Fruit fly (Drosophila melanogaster) whole organism, embryonic: ENCODE data around the gene NitFhit.
A peak's percentile ranks its signal among the peaks of the same experiment; 100 is the strongest.

Source experiments
- Abd-B ChIP-seq: fragments of 200-800 bp; sonication (Bioruptor generic); optimal IDR thresholded peaks from 2 replicates; lab custom pipeline; 2018; ENCODE audit warnings: missing biosample characterization, mild to moderate bottlenecking, missing genetic modification characterization, moderate library complexity
- Asciz ChIP-seq: fragments of 200-800 bp; sonication (Bioruptor generic); optimal IDR thresholded peaks from 2 replicates; lab custom pipeline; 2017; ENCODE audit warnings: missing biosample characterization, mild to moderate bottlenecking, missing genetic modification characterization, missing genetic modification reagents
- Awh ChIP-seq: fragments of 200-800 bp; sonication (Bioruptor generic); IDR thresholded peaks from 2 replicates; pipeline ENCODE4, ENCODE4 v1.3.6; 2022; ENCODE audit warnings: missing biosample characterization, missing genetic modification characterization
- CG12155 ChIP-seq: fragments of 200-800 bp; sonication (Bioruptor generic); optimal IDR thresholded peaks from 3 replicates; lab custom pipeline; 2016; ENCODE audit warnings: missing biosample characterization, missing genetic modification characterization
- CG1233 ChIP-seq: fragments of 200-800 bp; sonication (Bioruptor generic); optimal IDR thresholded peaks from 4 replicates; lab custom pipeline; 2018; ENCODE audit warnings: missing biosample characterization, mild to moderate bottlenecking, missing genetic modification characterization
- CG12769 ChIP-seq: fragments of 200-800 bp; sonication (Bioruptor generic); optimal IDR thresholded peaks from 2 replicates; lab custom pipeline; 2019; ENCODE audit warnings: missing biosample characterization, mild to moderate bottlenecking, missing genetic modification characterization, moderate library complexity
- CG17186 ChIP-seq: fragments of 200-800 bp; sonication (Bioruptor generic); optimal IDR thresholded peaks from 3 replicates; lab custom pipeline; 2017; ENCODE audit warnings: missing biosample characterization, missing genetic modification reagents, missing genetic modification characterization
- CG17385 ChIP-seq: fragments of 200-800 bp; sonication (Bioruptor generic); optimal IDR thresholded peaks from 3 replicates; lab custom pipeline; 2018; ENCODE audit warnings: missing biosample characterization, mild to moderate bottlenecking, missing genetic modification characterization
- CG17568 ChIP-seq: fragments of 200-800 bp; sonication (Bioruptor generic); optimal IDR thresholded peaks from 2 replicates; lab custom pipeline; 2018; ENCODE audit warnings: missing biosample characterization, mild to moderate bottlenecking, missing genetic modification characterization, moderate library complexity
- CG2129 ChIP-seq: fragments of 200-800 bp; sonication (Bioruptor generic); IDR thresholded peaks from 2 replicates; pipeline ENCODE4 v1.3.6; 2022; ENCODE audit warnings: missing biosample characterization, missing genetic modification characterization; ENCODE audit not compliant: partially characterized antibody
- CG2202 ChIP-seq: fragments of 200-800 bp; sonication (Bioruptor generic); optimal IDR thresholded peaks from 2 replicates; lab custom pipeline; 2018; ENCODE audit warnings: missing biosample characterization, mild to moderate bottlenecking, missing genetic modification characterization
- CG2712 ChIP-seq: fragments of 200-800 bp; optimal IDR thresholded peaks from 3 replicates; lab custom pipeline; 2019; ENCODE audit warnings: missing biosample characterization, mild to moderate bottlenecking, missing genetic modification characterization, moderate library complexity
- CG30020 ChIP-seq: fragments of 200-800 bp; optimal IDR thresholded peaks from 2 replicates; lab custom pipeline; 2019; ENCODE audit warnings: missing biosample characterization, mild to moderate bottlenecking, missing genetic modification characterization, moderate library complexity
- CG3995 ChIP-seq: fragments of 200-800 bp; sonication (Bioruptor generic); optimal IDR thresholded peaks from 3 replicates; lab custom pipeline; 2016; ENCODE audit warnings: missing biosample characterization, missing genetic modification characterization
- CG43689 ChIP-seq: fragments of 200-800 bp; sonication (Bioruptor generic); IDR thresholded peaks from 2 replicates; pipeline ENCODE4 v1.3.6; 2022; ENCODE audit warnings: missing biosample characterization, missing genetic modification characterization
- CG4424 ChIP-seq: fragments of 200-800 bp; sonication (Bioruptor generic); optimal IDR thresholded peaks from 3 replicates; lab custom pipeline; 2016; ENCODE audit warnings: missing biosample characterization, missing genetic modification characterization
- CG6683 ChIP-seq: fragments of 200-800 bp; sonication (Bioruptor generic); optimal IDR thresholded peaks from 2 replicates; lab custom pipeline; 2017; ENCODE audit warnings: missing biosample characterization, mild to moderate bottlenecking, missing genetic modification characterization, missing genetic modification reagents
- Chrac-16 ChIP-seq: fragments of 200-800 bp; sonication (Bioruptor generic); optimal IDR thresholded peaks from 3 replicates; lab custom pipeline; 2016; ENCODE audit warnings: missing biosample characterization, missing genetic modification characterization
- Ets97D ChIP-seq: fragments of 200-800 bp; sonication (Bioruptor generic); optimal IDR thresholded peaks from 3 replicates; lab custom pipeline; 2016; ENCODE audit warnings: missing biosample characterization, missing genetic modification characterization
- GATAe ChIP-seq: fragments of 200-800 bp; sonication (Bioruptor generic); conservative IDR thresholded peaks from 2 replicates; pipeline ENCODE4 v1.3.6; 2022; ENCODE audit warnings: missing biosample characterization, missing genetic modification characterization
- HHEX ChIP-seq: fragments of 200-800 bp; sonication (Bioruptor generic); optimal IDR thresholded peaks from 3 replicates; lab custom pipeline; 2017; ENCODE audit warnings: missing biosample characterization, mild to moderate bottlenecking, missing genetic modification characterization, missing genetic modification reagents
- HLHmδ ChIP-seq: fragments of 200-800 bp; sonication (Bioruptor generic); optimal IDR thresholded peaks from 2 replicates; lab custom pipeline; 2018; ENCODE audit warnings: missing biosample characterization, mild to moderate bottlenecking, missing genetic modification characterization, moderate library complexity
- HmgD ChIP-seq: fragments of 200-800 bp; sonication (Bioruptor generic); optimal IDR thresholded peaks from 3 replicates; lab custom pipeline; 2016; ENCODE audit warnings: missing biosample characterization, missing genetic modification characterization
- Hr39 ChIP-seq: fragments of >200 bp; optimal IDR thresholded peaks from 2 replicates; lab custom pipeline; 2017
- MTF-1 ChIP-seq: fragments of 200-800 bp; sonication (Bioruptor generic); optimal IDR thresholded peaks from 2 replicates; lab custom pipeline; 2018; ENCODE audit warnings: missing biosample characterization, mild to moderate bottlenecking, missing genetic modification characterization, borderline replicate concordance
- NC2α ChIP-seq: fragments of 200-800 bp; sonication (Bioruptor generic); optimal IDR thresholded peaks from 2 replicates; lab custom pipeline; 2016; ENCODE audit warnings: missing biosample characterization, missing genetic modification characterization
- Scr ChIP-seq: fragments of 200-800 bp; sonication (Bioruptor generic); IDR thresholded peaks from 2 replicates; pipeline ENCODE4 v1.3.6; 2022; ENCODE audit warnings: missing biosample characterization, missing genetic modification characterization; ENCODE audit not compliant: partially characterized antibody
- Spps ChIP-seq: fragments of 200-800 bp; sonication (Bioruptor generic); optimal IDR thresholded peaks from 2 replicates; lab custom pipeline; 2018; ENCODE audit warnings: missing biosample characterization, mild to moderate bottlenecking, missing genetic modification characterization
- al ChIP-seq: fragments of 200-800 bp; sonication (Bioruptor generic); IDR thresholded peaks from 2 replicates; pipeline ENCODE4 v1.3.6; 2022; ENCODE audit warnings: missing biosample characterization, missing genetic modification characterization
- bbx ChIP-seq: fragments of 200-800 bp; sonication (Bioruptor generic); IDR thresholded peaks from 2 replicates; pipeline ENCODE4 v1.3.6; 2022; ENCODE audit warnings: missing biosample characterization, missing genetic modification characterization; ENCODE audit not compliant: partially characterized antibody
- chn ChIP-seq: fragments of 200-800 bp; sonication (Bioruptor generic); optimal IDR thresholded peaks from 2 replicates; lab custom pipeline; 2016; ENCODE audit warnings: missing biosample characterization, missing genetic modification characterization
- croc ChIP-seq: fragments of 200-800 bp; sonication (Bioruptor generic); conservative IDR thresholded peaks from 3 replicates; pipeline ENCODE4 v1.3.6; 2022; ENCODE audit warnings: missing biosample characterization, missing genetic modification characterization
- dpn ChIP-seq, 2 experiments: fragments of 200-800 bp; sonication (Bioruptor generic); optimal IDR thresholded peaks; 3 replicates each; lab custom pipeline; 2016; ENCODE audit warnings: missing biosample characterization in 2 of 2, missing genetic modification characterization in 2 of 2
- fd3F ChIP-seq: fragments of 200-800 bp; sonication (Bioruptor generic); optimal IDR thresholded peaks from 2 replicates; lab custom pipeline; 2018; ENCODE audit warnings: missing biosample characterization, mild to moderate bottlenecking, missing genetic modification characterization, moderate library complexity
- ham ChIP-seq: fragments of 200-800 bp; sonication (Bioruptor generic); IDR thresholded peaks from 2 replicates; pipeline ENCODE4 v1.3.6; 2022; ENCODE audit warnings: missing biosample characterization, missing genetic modification characterization
- insv ChIP-seq, 2 experiments: fragments of 200-800 bp; sonication (Bioruptor generic); optimal IDR thresholded peaks; 3 replicates each; lab custom pipeline; 2016 to 2018; ENCODE audit warnings: missing biosample characterization in 2 of 2, missing genetic modification characterization in 2 of 2
- inv ChIP-seq: fragments of 200-800 bp; sonication (Bioruptor generic); IDR thresholded peaks from 2 replicates; pipeline ENCODE4 v1.3.6; 2022; ENCODE audit warnings: missing biosample characterization, missing genetic modification characterization; ENCODE audit not compliant: partially characterized antibody
- kah ChIP-seq: fragments of 200-800 bp; sonication (Bioruptor generic); optimal IDR thresholded peaks from 2 replicates; lab custom pipeline; 2018; ENCODE audit warnings: missing biosample characterization, mild to moderate bottlenecking, missing genetic modification characterization
- lola ChIP-seq, 3 experiments: fragments of >200 bp in 2 of 3; fragments of 200-800 bp in 1 of 3; sonication (Bioruptor generic) in 1 of 3; optimal IDR thresholded peaks; 2 replicates each; lab custom pipeline; 2017 to 2019; ENCODE audit warnings: missing biosample characterization in 3 of 3, missing genetic modification characterization in 3 of 3, mild to moderate bottlenecking in 1 of 3, moderate library complexity in 1 of 3
- nau ChIP-seq: fragments of 200-800 bp; sonication (Bioruptor generic); optimal IDR thresholded peaks from 3 replicates; lab custom pipeline; 2017; ENCODE audit warnings: missing biosample characterization, mild to moderate bottlenecking, missing genetic modification characterization, missing genetic modification reagents
- nerfin-2 ChIP-seq: fragments of 200-800 bp; sonication (Bioruptor generic); IDR thresholded peaks from 2 replicates; pipeline ENCODE4 v1.3.6; 2022; ENCODE audit warnings: missing biosample characterization, missing genetic modification characterization; ENCODE audit not compliant: partially characterized antibody
- repo ChIP-seq: fragments of 200-800 bp; sonication (Bioruptor generic); optimal IDR thresholded peaks from 2 replicates; lab custom pipeline; 2016; ENCODE audit warnings: missing biosample characterization, missing genetic modification characterization
- sd ChIP-seq: fragments of 200-800 bp; sonication (Bioruptor generic); optimal IDR thresholded peaks from 3 replicates; lab custom pipeline; 2018; ENCODE audit warnings: missing biosample characterization, mild to moderate bottlenecking, missing genetic modification characterization, moderate library complexity
- seq ChIP-seq: fragments of 200-800 bp; sonication (Bioruptor generic); IDR thresholded peaks from 2 replicates; pipeline ENCODE4 v1.3.6; 2022; ENCODE audit warnings: missing biosample characterization, missing genetic modification characterization
- sr ChIP-seq: fragments of 200-800 bp; sonication (Bioruptor generic); IDR thresholded peaks from 3 replicates; pipeline ENCODE4 v1.3.6; 2022; ENCODE audit warnings: missing biosample characterization, missing genetic modification characterization
- sug ChIP-seq: fragments of 200-800 bp; optimal IDR thresholded peaks from 2 replicates; lab custom pipeline; 2019; ENCODE audit warnings: missing biosample characterization, mild to moderate bottlenecking, missing genetic modification characterization, moderate library complexity
- vnd ChIP-seq: fragments of 200-800 bp; sonication (Bioruptor generic); IDR thresholded peaks from 3 replicates; pipeline ENCODE4 v1.3.6; 2022; ENCODE audit warnings: missing biosample characterization, missing genetic modification characterization; ENCODE audit not compliant: partially characterized antibody

The NitFhit gene

DNA sequence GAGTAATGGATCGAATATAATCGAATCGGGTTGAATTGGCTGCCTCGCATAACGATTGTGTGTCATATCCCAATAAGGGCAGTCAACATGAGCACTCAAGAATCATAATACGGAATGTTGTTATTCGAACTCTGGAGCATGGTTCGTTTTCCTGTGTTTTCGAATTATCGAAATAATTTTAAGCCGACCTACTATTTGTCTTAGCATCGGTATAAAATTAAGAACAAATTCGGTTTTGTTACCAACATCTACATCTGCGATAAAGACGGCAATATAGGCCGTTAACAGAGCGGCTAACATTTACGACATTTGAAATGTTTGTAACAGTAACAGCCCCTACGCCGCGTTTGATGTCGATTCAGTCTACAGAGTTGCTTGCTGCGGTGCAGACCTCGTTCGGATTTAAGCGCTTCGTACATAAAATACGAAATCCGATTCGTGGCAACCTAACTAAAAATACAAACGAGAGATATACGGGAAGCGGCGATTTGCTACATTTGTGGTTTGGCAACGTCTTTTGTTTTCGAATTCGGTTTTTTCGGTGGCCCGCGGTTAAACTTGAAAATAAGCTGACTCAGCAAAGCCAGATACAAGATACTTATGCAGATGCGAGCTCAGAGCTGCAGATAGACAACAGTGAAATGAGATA, 43.0 kb upstream of the NitFhit start (continued):
- TF ChIP-seq CG2202 (tag; lab: Kevin White, UChicago) (no peak), CG30020 (no peak), CG1233 (GFP tag; lab: Kevin White, UChicago) (no peak), Asciz (GFP tag; lab: Kevin White, UChicago) (no peak), Scr (GFP tag; lab: Robert Waterston, UW) (no peak), CG17568 (GFP tag; lab: Kevin White, UChicago) (peak; percentile 19), Abd-B (GFP tag; lab: Kevin White, UChicago) (no peak), CG43689 (GFP tag; lab: Robert Waterston, UW) (no peak), nerfin-2 (GFP tag; lab: Robert Waterston, UW) (no peak), Awh (no peak)

DNA sequence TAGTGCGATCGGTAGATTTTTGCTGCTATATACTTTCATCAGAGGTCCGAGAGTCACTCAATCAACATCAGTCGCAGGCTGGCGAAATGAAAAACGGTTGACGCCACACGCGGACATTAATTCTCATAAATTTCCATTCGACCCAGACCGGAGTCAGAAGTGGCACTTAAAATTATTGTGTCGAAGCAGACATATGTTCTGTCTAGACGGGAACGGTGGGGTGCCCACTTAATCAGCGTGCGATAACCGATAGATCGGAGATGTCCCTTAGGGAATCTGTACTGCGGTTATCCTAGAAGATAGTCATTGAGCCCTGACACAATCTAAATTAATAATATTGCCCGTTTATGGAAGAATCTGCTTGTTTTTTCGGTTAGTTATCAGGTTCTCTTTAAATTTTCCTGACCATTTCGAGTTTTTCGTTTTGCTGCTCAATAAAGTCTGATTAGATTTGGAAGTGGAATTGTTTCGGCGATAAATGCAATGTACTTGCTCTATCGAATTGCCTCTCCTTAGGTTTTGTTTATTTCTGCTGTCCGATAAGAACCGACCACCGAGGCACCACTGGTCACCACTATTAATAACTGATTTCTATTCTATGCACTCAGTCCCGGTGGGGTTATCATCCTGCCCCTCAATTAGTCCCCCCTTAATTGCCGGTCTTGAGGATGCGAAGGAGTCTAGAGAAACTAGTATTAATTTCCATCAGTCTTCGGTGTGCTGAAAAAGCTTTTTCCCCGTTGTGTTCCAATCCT, 41.5 kb upstream of the NitFhit start:
- TF ChIP-seq CG4424 (GFP tag; lab: Kevin White, UChicago) (no peak), Chrac-16 (GFP tag; lab: Kevin White, UChicago) (no peak), CG2129 (GFP tag; lab: Robert Waterston, UW) (no peak), sug (peak; percentile 84), CG17385 (GFP tag; lab: Kevin White, UChicago) (no peak), Spps (tag; lab: Kevin White, UChicago) (no peak), CG2712 (tag; lab: Kevin White, UChicago) (no peak), CG6683 (GFP tag; lab: Kevin White, UChicago) (no peak), CG3995 (GFP tag; lab: Kevin White, UChicago) (no peak), dpn (GFP tag; optimal IDR thresholded peaks at IDR 0.05; lab: Kevin White, UChicago) (no peak), CG12769 (tag; lab: Kevin White, UChicago) (peak; percentile 2), sr (no peak), inv (GFP tag; lab: Robert Waterston, UW) (no peak), HLHmδ (GFP tag; lab: Kevin White, UChicago) (no peak), repo (GFP tag; lab: Kevin White, UChicago) (no peak), seq (no peak), CG17186 (GFP tag; lab: Kevin White, UChicago) (no peak), vnd (GFP tag; lab: Robert Waterston, UW) (0 out of 3 replicates have a peak, but pooled peaks have one; percentile 24), ham (no peak), lola (GFP tag; optimal IDR thresholded peaks at IDR 0.05; lab: Kevin White, UChicago) (peak in 1 of 3 experiments; percentile 1), al (no peak), Ets97D (GFP tag; lab: Kevin White, UChicago) (no peak), nau (GFP tag; lab: Kevin White, UChicago) (no peak), kah (GFP tag; lab: Kevin White, UChicago) (no peak), HmgD (GFP tag; lab: Kevin White, UChicago) (no peak), Hr39 (no peak), NC2α (GFP tag; lab: Kevin White, UChicago) (no peak), MTF-1 (no peak), insv (GFP tag; optimal IDR thresholded peaks at IDR 0.05; lab: Kevin White, UChicago) (peak in 1 of 2 experiments; percentile 83), CG12155 (GFP tag; lab: Kevin White, UChicago) (no peak), bbx (GFP tag; lab: Robert Waterston, UW) (no peak), sd (tag; lab: Kevin White, UChicago) (peak; percentile 33), croc (no peak), chn (GFP tag; lab: Kevin White, UChicago) (no peak), GATAe (GFP tag; lab: Robert Waterston, UW) (peak; percentile 39; the same call in 1 of the 2 replicates), fd3F (GFP tag; lab: Kevin White, UChicago) (no peak), HHEX (GFP tag; lab: Kevin White, UChicago) (no peak)
